Fruit fly (Drosophila melanogaster) Kc167 (cell line): Measurements from ENCODE around the gene CG17078.

Experiments
- Sin3A ChIP-seq: fragments of >200 bp; optimal IDR thresholded peaks from 2 replicates; lab custom pipeline; 2018; ENCODE audit warnings: missing external identifiers
- insv ChIP-seq: fragments of >200 bp; optimal IDR thresholded peaks from 3 replicates; lab custom pipeline; 2018; ENCODE audit warnings: missing external identifiers
- psq ChIP-seq: fragments of >200 bp; optimal IDR thresholded peaks from 2 replicates; lab custom pipeline; 2017; ENCODE audit warnings: missing external identifiers

- TF ChIP-seq insv (lab: Kevin White, UChicago) = no peak
- no peak for TF ChIP-seq Sin3A
- no peak for TF ChIP-seq psq (lab: Kevin White, UChicago)
Measured at dm6 chr2L:319745-320144, 41.7 kb upstream of the CG17078 start.
